Fruit fly (Drosophila melanogaster): ENCODE data around the gene hry.

DNA sequence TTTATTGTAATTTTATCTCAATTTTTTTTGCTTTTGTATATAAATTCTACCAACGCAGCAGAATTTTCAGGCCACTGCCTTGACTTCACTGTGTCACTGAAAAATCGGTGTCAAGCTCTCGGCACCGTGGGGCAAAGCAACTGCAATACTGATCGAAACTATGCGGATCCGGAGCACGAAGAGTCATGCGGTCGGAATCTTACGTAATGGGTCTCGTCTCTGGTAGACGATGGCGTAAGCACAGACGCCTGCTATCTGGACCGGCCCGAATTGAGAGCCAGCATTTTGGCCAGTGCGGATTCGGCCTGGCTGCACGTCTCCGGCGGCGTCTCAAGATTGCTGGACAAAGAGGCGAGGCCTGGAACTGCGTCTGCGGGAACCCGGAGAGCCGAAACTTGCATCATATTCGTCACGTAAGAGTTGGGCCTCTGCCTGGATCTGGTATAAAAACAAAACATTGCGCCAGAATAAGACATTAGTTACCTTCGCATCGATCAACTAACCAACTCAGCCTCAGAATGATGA, 50.8 kb downstream of the hry start, which contains the start of gene Cp18:
- TF ChIP-seq CG11617 (GFP tag; optimal IDR thresholded peaks at IDR 0.05) (no peak), Crg-1 (GFP tag; optimal IDR thresholded peaks at IDR 0.05) (no peak)
